Worm (Caenorhabditis elegans): ENCODE results near the gene ceh-43.

- no peak for TF ChIP-seq lsy-2 (tag; optimal IDR thresholded peaks at IDR 0.05)
- TF ChIP-seq unc-62 (GFP tag; optimal IDR thresholded peaks at IDR 0.05), result no peak
- TF ChIP-seq nhr-129 (tag; optimal IDR thresholded peaks at IDR 0.05), result no peak
- no peak for TF ChIP-seq ztf-4 (tag; optimal IDR thresholded peaks at IDR 0.05)
These were observed 48.6 kb downstream of the ceh-43 start, which contains the start of gene R07E5.15 for ce11 chrIII:4401142-4401541.

Data from whole organism, L2 larva.